Worm (Caenorhabditis elegans) whole organism, L4 larva: ENCODE data around the gene srw-119.

Experiments
- F37D6.2 ChIP-seq: sonication (generic microtip); optimal IDR thresholded peaks from 2 replicates; lab custom pipeline; 2016; ENCODE audit warnings: mild to moderate bottlenecking, missing genetic modification characterization, missing compliant biosample characterization
- aly-2 ChIP-seq: sonication (generic microtip); optimal IDR thresholded peaks from 2 replicates; lab custom pipeline; 2018; ENCODE audit warnings: missing biosample characterization, missing genetic modification characterization
- ctbp-1 ChIP-seq: fragments of 200-800 bp; sonication (Bioruptor generic); IDR thresholded peaks from 2 replicates; pipeline ENCODE4 v1.3.6; 2022; ENCODE audit warnings: missing genetic modification reagents, missing genetic modification characterization, missing compliant biosample characterization
- dpl-1 ChIP-seq: fragments of 150-350 bp; optimal IDR thresholded peaks from 2 replicates; lab custom pipeline; 2014; ENCODE audit warnings: missing biosample characterization, missing genetic modification reagents, missing genetic modification characterization
- egl-27 ChIP-seq: sonication (generic microtip); optimal IDR thresholded peaks from 3 replicates; lab custom pipeline; 2017; ENCODE audit warnings: missing biosample characterization, missing genetic modification reagents, missing genetic modification characterization
- fkh-10 ChIP-seq: fragments of 150-350 bp; optimal IDR thresholded peaks from 2 replicates; lab custom pipeline; 2014; ENCODE audit warnings: missing biosample characterization, missing genetic modification reagents, missing genetic modification characterization
- gei-8 ChIP-seq: fragments of 200-800 bp; sonication (Bioruptor generic); optimal IDR thresholded peaks from 2 replicates; lab custom pipeline; 2018; ENCODE audit warnings: mild to moderate bottlenecking, missing genetic modification characterization, missing compliant biosample characterization
- jun-1 ChIP-seq: fragments of 150-350 bp; optimal IDR thresholded peaks from 2 replicates; lab custom pipeline; 2014; ENCODE audit warnings: missing biosample characterization, missing genetic modification reagents, missing genetic modification characterization
- lin-39 ChIP-seq: fragments of 150-350 bp; optimal IDR thresholded peaks from 2 replicates; lab custom pipeline; 2014; ENCODE audit warnings: missing biosample characterization, missing genetic modification reagents, missing genetic modification characterization
- lsy-2 ChIP-seq, 2 experiments: fragments of 150-350 bp in 1 of 2; sonication (generic microtip) in 1 of 2; optimal IDR thresholded peaks; 2 replicates each; lab custom pipeline; 2014 to 2017; ENCODE audit warnings: missing biosample characterization in 2 of 2, missing genetic modification characterization in 2 of 2
- nhr-102 ChIP-seq: sonication (generic microtip); optimal IDR thresholded peaks from 2 replicates; lab custom pipeline; 2016; ENCODE audit warnings: mild to moderate bottlenecking, missing genetic modification characterization, moderate library complexity, missing compliant biosample characterization
- nhr-76 ChIP-seq: fragments of 150-350 bp; optimal IDR thresholded peaks from 2 replicates; lab custom pipeline; 2014; ENCODE audit warnings: missing biosample characterization, missing genetic modification characterization
- spr-3 ChIP-seq: fragments of 200-800 bp; sonication (Bioruptor generic); optimal IDR thresholded peaks from 2 replicates; lab custom pipeline; 2018; ENCODE audit warnings: mild to moderate bottlenecking, missing genetic modification characterization, missing compliant biosample characterization

DNA sequence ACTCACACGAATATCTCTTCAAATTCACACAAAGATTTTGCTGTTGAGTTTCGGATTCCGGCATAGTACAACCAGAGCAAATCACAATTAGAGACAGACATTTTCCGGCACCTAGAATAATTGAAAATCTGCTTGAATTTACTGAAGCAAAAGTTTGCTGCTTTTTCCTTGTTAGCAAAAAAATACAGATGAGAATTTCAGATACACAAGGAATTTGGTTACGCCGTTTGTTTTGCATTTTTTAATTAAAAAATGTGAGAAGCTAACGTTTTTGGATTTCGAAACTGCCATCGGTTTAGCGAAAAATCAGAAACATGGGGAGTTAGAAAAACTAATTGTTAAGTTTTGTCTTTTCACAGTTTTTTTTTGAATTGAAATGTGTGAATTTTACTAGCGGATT, 19.7 kb downstream of the srw-119 start, which contains the start of gene srw-118:
- no peak for TF ChIP-seq dpl-1 (GFP tag; lab: Kevin White, UChicago)
- TF ChIP-seq aly-2: no peak
- no peak for TF ChIP-seq lin-39 (tag; lab: Kevin White, UChicago)
- TF ChIP-seq nhr-102: no peak
- TF ChIP-seq gei-8 (GFP tag; lab: Kevin White, UChicago): no peak
- TF ChIP-seq ctbp-1 (GFP tag; lab: Robert Waterston, UW): no peak
- no peak for TF ChIP-seq jun-1 (tag; lab: Kevin White, UChicago)
- TF ChIP-seq lsy-2 (tag; optimal IDR thresholded peaks at IDR 0.05; lab: Kevin White, UChicago): no peak
- TF ChIP-seq fkh-10 (GFP tag; lab: Kevin White, UChicago): no peak
- no peak for TF ChIP-seq spr-3
- no peak for TF ChIP-seq F37D6.2 (tag; lab: Kevin White, UChicago)
- no peak for TF ChIP-seq egl-27
- no peak for TF ChIP-seq nhr-76 (tag; lab: Kevin White, UChicago)
